Worm (Caenorhabditis elegans): ENCODE measurements around the gene F20D6.5.

Gene F20D6.5

ce11 chrV:8168219-8168962 is 6.6 kb downstream of the F20D6.5 start, which contains the start of gene F20D6.8:
Gene F20D6.8, minus strand, starts transcription at chrV:8168269.
- TF ChIP-seq ref-1 (GFP tag; conservative IDR thresholded peaks at IDR 0.05): no peak
- TF ChIP-seq cog-1 (tag; optimal IDR thresholded peaks at IDR 0.05): no peak
- TF ChIP-seq klf-2 (GFP tag; conservative IDR thresholded peaks at IDR 0.05): no peak
- TF ChIP-seq tab-1 (GFP tag; IDR thresholded peaks at IDR 0.05): no peak
- no peak for TF ChIP-seq med-1 (GFP tag; optimal IDR thresholded peaks at IDR 0.05; ENCODE audit: insufficient read depth)
- no peak for TF ChIP-seq ztf-23 (GFP tag; IDR thresholded peaks at IDR 0.05)
- TF ChIP-seq ztf-29 (GFP tag; IDR thresholded peaks at IDR 0.05): no peak

- TF ChIP-seq ztf-29 (GFP tag; IDR thresholded peaks at IDR 0.05) (no peak), T22C8.4 (GFP tag; IDR thresholded peaks at IDR 0.05) (no peak), tab-1 (GFP tag; IDR thresholded peaks at IDR 0.05) (no peak), cog-1 (tag; optimal IDR thresholded peaks at IDR 0.05) (no peak), flt-1 (GFP tag; IDR thresholded peaks at IDR 0.05) (no peak), med-1 (GFP tag; optimal IDR thresholded peaks at IDR 0.05; ENCODE audit: insufficient read depth) (no peak), klf-2 (GFP tag; conservative IDR thresholded peaks at IDR 0.05) (no peak), ztf-23 (GFP tag; IDR thresholded peaks at IDR 0.05) (no peak), ref-1 (GFP tag; conservative IDR thresholded peaks at IDR 0.05) (no peak)
These were observed 7.4 kb downstream of the F20D6.5 start for ce11 chrV:8169150-8169549.

- no peak for TF ChIP-seq T22C8.4 (GFP tag; IDR thresholded peaks at IDR 0.05)
- no peak for TF ChIP-seq cog-1 (tag; optimal IDR thresholded peaks at IDR 0.05)
These were observed 8.5 kb downstream of the F20D6.5 start for ce11 chrV:8170300-8170699.

ce11 chrV:8171688-8172087 is 9.9 kb downstream of the F20D6.5 start:
- TF ChIP-seq tab-1 (GFP tag; IDR thresholded peaks at IDR 0.05) (no peak), T22C8.4 (GFP tag; IDR thresholded peaks at IDR 0.05) (no peak), ztf-23 (GFP tag; IDR thresholded peaks at IDR 0.05) (no peak), med-1 (GFP tag; optimal IDR thresholded peaks at IDR 0.05; ENCODE audit: insufficient read depth) (no peak), ztf-29 (GFP tag; IDR thresholded peaks at IDR 0.05) (no peak)

- TF ChIP-seq ztf-23 (GFP tag; IDR thresholded peaks at IDR 0.05) (no peak), T22C8.4 (GFP tag; IDR thresholded peaks at IDR 0.05) (no peak)
These were observed 15.6 kb downstream of the F20D6.5 start, which contains the start of gene F20D6.9 for ce11 chrV:8177349-8177748. Gene F20D6.9, minus strand, starts transcription at chrV:8177449.

- TF ChIP-seq cog-1 (tag; optimal IDR thresholded peaks at IDR 0.05) (no peak), ztf-23 (GFP tag; IDR thresholded peaks at IDR 0.05) (no peak), ztf-29 (GFP tag; IDR thresholded peaks at IDR 0.05) (no peak), ref-1 (GFP tag; conservative IDR thresholded peaks at IDR 0.05) (no peak), med-1 (GFP tag; optimal IDR thresholded peaks at IDR 0.05; ENCODE audit: insufficient read depth) (no peak), flt-1 (GFP tag; IDR thresholded peaks at IDR 0.05) (no peak), T22C8.4 (GFP tag; IDR thresholded peaks at IDR 0.05) (no peak), klf-2 (GFP tag; conservative IDR thresholded peaks at IDR 0.05) (no peak), tab-1 (GFP tag; IDR thresholded peaks at IDR 0.05) (no peak)
These were observed 16.5 kb downstream of the F20D6.5 start for ce11 chrV:8178279-8178678.

ce11 chrV:8178914-8179542 is 17.3 kb downstream of the F20D6.5 start, which contains the start of gene srp-7:
Gene srp-7, plus strand, starts transcription at chrV:8179126.
- TF ChIP-seq ref-1 (GFP tag; conservative IDR thresholded peaks at IDR 0.05) (no peak), cog-1 (tag; optimal IDR thresholded peaks at IDR 0.05) (no peak), tab-1 (GFP tag; IDR thresholded peaks at IDR 0.05) (no peak), klf-2 (GFP tag; conservative IDR thresholded peaks at IDR 0.05) (no peak), ztf-23 (GFP tag; IDR thresholded peaks at IDR 0.05) (no peak), ztf-29 (GFP tag; IDR thresholded peaks at IDR 0.05) (no peak)

- no peak for TF ChIP-seq ztf-23 (GFP tag; IDR thresholded peaks at IDR 0.05)
- TF ChIP-seq ztf-29 (GFP tag; IDR thresholded peaks at IDR 0.05): no peak
- no peak for TF ChIP-seq med-1 (GFP tag; optimal IDR thresholded peaks at IDR 0.05; ENCODE audit: insufficient read depth)
- TF ChIP-seq cog-1 (tag; optimal IDR thresholded peaks at IDR 0.05): no peak
- no peak for TF ChIP-seq ref-1 (GFP tag; conservative IDR thresholded peaks at IDR 0.05)
- no peak for TF ChIP-seq tab-1 (GFP tag; IDR thresholded peaks at IDR 0.05)
- no peak for TF ChIP-seq klf-2 (GFP tag; conservative IDR thresholded peaks at IDR 0.05)
- no peak for TF ChIP-seq flt-1 (GFP tag; IDR thresholded peaks at IDR 0.05)
- TF ChIP-seq T22C8.4 (GFP tag; IDR thresholded peaks at IDR 0.05): no peak
These were observed 21.6 kb downstream of the F20D6.5 start, which contains the start of gene srp-8 for ce11 chrV:8183384-8183783. Gene srp-8, plus strand, starts transcription at chrV:8183684.

- TF ChIP-seq ref-1 (GFP tag; conservative IDR thresholded peaks at IDR 0.05) (no peak), ztf-23 (GFP tag; IDR thresholded peaks at IDR 0.05) (no peak), cog-1 (tag; optimal IDR thresholded peaks at IDR 0.05) (no peak), ztf-29 (GFP tag; IDR thresholded peaks at IDR 0.05) (no peak), flt-1 (GFP tag; IDR thresholded peaks at IDR 0.05) (no peak), tab-1 (GFP tag; IDR thresholded peaks at IDR 0.05) (no peak), T22C8.4 (GFP tag; IDR thresholded peaks at IDR 0.05) (no peak), klf-2 (GFP tag; conservative IDR thresholded peaks at IDR 0.05) (no peak), med-1 (GFP tag; optimal IDR thresholded peaks at IDR 0.05; ENCODE audit: insufficient read depth) (no peak)
These were observed 24.0 kb downstream of the F20D6.5 start, which contains the start of gene F20D6.2 for ce11 chrV:8185737-8186136. Gene F20D6.2, plus strand, starts transcription at chrV:8186037.

ce11 chrV:8188421-8188820 is 26.7 kb downstream of the F20D6.5 start, which contains the start of gene F20D6.15:
Gene F20D6.15, minus strand, starts transcription at chrV:8188467.
- no peak for TF ChIP-seq ref-1 (GFP tag; conservative IDR thresholded peaks at IDR 0.05)

Data from whole organism, midembryonic.